Worm (Caenorhabditis elegans) whole organism, mixed stage, embryonic: ENCODE measurements around the gene scp-1.

ENCODE experiments used
- ces-1 ChIP-seq: fragments of 150-350 bp; optimal IDR thresholded peaks from 2 replicates; lab custom pipeline; 2014; ENCODE audit warnings: missing biosample characterization, missing genetic modification reagents, missing genetic modification characterization
- elt-1 ChIP-seq: sonication (generic microtip); optimal IDR thresholded peaks from 2 replicates; lab custom pipeline; 2017; ENCODE audit warnings: missing genetic modification characterization, mild to moderate bottlenecking, missing compliant biosample characterization, antibody characterized with exemption, moderate library complexity, borderline replicate concordance; ENCODE audit not compliant: insufficient read depth
- elt-3 ChIP-seq: fragments of 150-350 bp; optimal IDR thresholded peaks from 2 replicates; lab custom pipeline; 2014; ENCODE audit warnings: missing biosample characterization, missing genetic modification characterization
- hlh-1 ChIP-seq: fragments of 150-350 bp; optimal IDR thresholded peaks from 2 replicates; lab custom pipeline; 2014; ENCODE audit warnings: missing biosample characterization, missing genetic modification reagents, missing genetic modification characterization
- mep-1 ChIP-seq: fragments of 150-350 bp; optimal IDR thresholded peaks from 2 replicates; lab custom pipeline; 2017; ENCODE audit warnings: missing biosample characterization, missing genetic modification reagents, missing genetic modification characterization, inconsistent platforms
- nhr-237 ChIP-seq: fragments of 150-350 bp; optimal IDR thresholded peaks from 2 replicates; lab custom pipeline; 2014; ENCODE audit warnings: missing biosample characterization, missing genetic modification characterization
- snpc-4 ChIP-seq: fragments of 150-350 bp; optimal IDR thresholded peaks from 2 replicates; lab custom pipeline; 2014; ENCODE audit warnings: missing biosample characterization, missing genetic modification characterization
- unc-62 ChIP-seq: fragments of 150-350 bp; optimal IDR thresholded peaks from 2 replicates; lab custom pipeline; 2014; ENCODE audit warnings: missing biosample characterization, missing genetic modification reagents, missing genetic modification characterization

DNA sequence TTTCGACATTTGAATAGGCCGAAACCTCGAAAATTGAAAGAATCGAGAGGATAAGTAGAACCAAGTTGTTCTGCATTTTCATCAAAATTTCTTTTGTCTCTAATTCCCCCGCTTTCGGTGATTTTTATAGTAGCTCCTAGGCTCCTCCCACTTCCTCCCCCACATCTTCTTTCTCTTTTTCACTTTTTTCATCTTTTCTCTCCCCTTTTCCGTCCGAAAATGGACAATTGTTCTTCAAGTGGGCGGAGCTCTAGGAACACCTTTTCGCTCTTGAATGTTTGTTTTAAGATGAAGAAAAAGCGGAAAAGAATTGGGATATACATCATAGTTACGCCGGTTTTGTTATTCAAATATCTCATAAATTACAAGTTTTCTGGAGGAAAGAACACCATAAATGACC, 12.7 kb downstream of the scp-1 start, which contains the start of gene F42A8.1:
- TF ChIP-seq elt-3 (tag; lab: Kevin White, UChicago), result no peak
- no peak for TF ChIP-seq ces-1
- TF ChIP-seq elt-1, result no peak
- no peak for TF ChIP-seq unc-62 (GFP tag; lab: Kevin White, UChicago)
- TF ChIP-seq nhr-237 (tag; lab: Kevin White, UChicago), result no peak
- no peak for TF ChIP-seq mep-1 (tag; lab: Kevin White, UChicago)
- no peak for TF ChIP-seq hlh-1
- no peak for TF ChIP-seq snpc-4 (tag; lab: Kevin White, UChicago)
